Worm (Caenorhabditis elegans) whole organism, mixed stage, embryonic: ENCODE data around the gene F54D12.8.

Experiments used
- M03D4.4 ChIP-seq: sonication (generic microtip); optimal IDR thresholded peaks from 2 replicates; lab custom pipeline; 2017; ENCODE audit warnings: mild to moderate bottlenecking, missing genetic modification characterization, missing compliant biosample characterization
- bed-3 ChIP-seq: fragments of 200-800 bp; sonication (Bioruptor generic); optimal IDR thresholded peaks from 3 replicates; lab custom pipeline; 2018; ENCODE audit warnings: mild to moderate bottlenecking, missing genetic modification characterization, moderate library complexity, missing compliant biosample characterization
- blmp-1 ChIP-seq: fragments of 150-350 bp; optimal IDR thresholded peaks from 2 replicates; lab custom pipeline; 2014; ENCODE audit warnings: missing biosample characterization, missing genetic modification characterization
- ceh-39 ChIP-seq: fragments of 150-350 bp; optimal IDR thresholded peaks from 2 replicates; lab custom pipeline; 2014; ENCODE audit warnings: missing biosample characterization, missing genetic modification characterization
- ceh-43 ChIP-seq: fragments of 200-800 bp; sonication (Bioruptor generic); optimal IDR thresholded peaks from 2 replicates; lab custom pipeline; 2018; ENCODE audit warnings: mild to moderate bottlenecking, missing genetic modification characterization, moderate library complexity, missing compliant biosample characterization
- ces-1 ChIP-seq: fragments of 150-350 bp; optimal IDR thresholded peaks from 2 replicates; lab custom pipeline; 2014; ENCODE audit warnings: missing biosample characterization, missing genetic modification reagents, missing genetic modification characterization
- cnd-1 ChIP-seq: fragments of 200-800 bp; sonication (Bioruptor generic); optimal IDR thresholded peaks from 2 replicates; lab custom pipeline; 2018; ENCODE audit warnings: mild to moderate bottlenecking, missing genetic modification characterization, missing compliant biosample characterization
- drap-1 ChIP-seq: fragments of 200-800 bp; sonication (Bioruptor generic); optimal IDR thresholded peaks from 3 replicates; lab custom pipeline; 2018; ENCODE audit warnings: mild to moderate bottlenecking, missing genetic modification characterization, missing compliant biosample characterization
- elt-1 ChIP-seq: sonication (generic microtip); optimal IDR thresholded peaks from 2 replicates; lab custom pipeline; 2017; ENCODE audit warnings: missing genetic modification characterization, mild to moderate bottlenecking, missing compliant biosample characterization, antibody characterized with exemption, moderate library complexity, borderline replicate concordance; ENCODE audit not compliant: insufficient read depth
- elt-3 ChIP-seq: fragments of 150-350 bp; optimal IDR thresholded peaks from 2 replicates; lab custom pipeline; 2014; ENCODE audit warnings: missing biosample characterization, missing genetic modification characterization
- ham-2 ChIP-seq: fragments of 200-800 bp; sonication (Bioruptor generic); optimal IDR thresholded peaks from 2 replicates; lab custom pipeline; 2018; ENCODE audit warnings: mild to moderate bottlenecking, missing genetic modification characterization, missing compliant biosample characterization
- hlh-1 ChIP-seq: fragments of 150-350 bp; optimal IDR thresholded peaks from 2 replicates; lab custom pipeline; 2014; ENCODE audit warnings: missing biosample characterization, missing genetic modification reagents, missing genetic modification characterization
- lin-13 ChIP-seq: fragments of 150-350 bp; optimal IDR thresholded peaks from 2 replicates; lab custom pipeline; 2014; ENCODE audit warnings: missing biosample characterization, missing genetic modification characterization
- lin-32 ChIP-seq: fragments of 200-800 bp; sonication (Bioruptor generic); optimal IDR thresholded peaks from 2 replicates; lab custom pipeline; 2018; ENCODE audit warnings: mild to moderate bottlenecking, missing genetic modification characterization, missing compliant biosample characterization
- lsy-2 ChIP-seq: fragments of 150-350 bp; optimal IDR thresholded peaks from 2 replicates; lab custom pipeline; 2014; ENCODE audit warnings: missing biosample characterization, missing genetic modification characterization
- mab-5 ChIP-seq: fragments of 150-350 bp; optimal IDR thresholded peaks from 2 replicates; lab custom pipeline; 2014; ENCODE audit warnings: missing biosample characterization, missing genetic modification characterization
- mep-1 ChIP-seq: fragments of 150-350 bp; optimal IDR thresholded peaks from 2 replicates; lab custom pipeline; 2017; ENCODE audit warnings: missing biosample characterization, missing genetic modification reagents, missing genetic modification characterization, inconsistent platforms
- mls-2 ChIP-seq: sonication (generic microtip); optimal IDR thresholded peaks from 2 replicates; lab custom pipeline; 2016; ENCODE audit warnings: mild to moderate bottlenecking, missing genetic modification characterization, moderate library complexity, missing compliant biosample characterization
- nhr-12 ChIP-seq: fragments of 150-350 bp; optimal IDR thresholded peaks from 2 replicates; lab custom pipeline; 2014; ENCODE audit warnings: missing biosample characterization, missing genetic modification characterization
- nhr-2 ChIP-seq: fragments of 150-350 bp; optimal IDR thresholded peaks from 2 replicates; lab custom pipeline; 2014; ENCODE audit warnings: missing biosample characterization, missing genetic modification characterization
- nhr-237 ChIP-seq: fragments of 150-350 bp; optimal IDR thresholded peaks from 2 replicates; lab custom pipeline; 2014; ENCODE audit warnings: missing biosample characterization, missing genetic modification characterization
- nhr-28 ChIP-seq: fragments of 150-350 bp; optimal IDR thresholded peaks from 2 replicates; lab custom pipeline; 2014; ENCODE audit warnings: missing biosample characterization, missing genetic modification characterization
- nhr-76 ChIP-seq: sonication (generic microtip); optimal IDR thresholded peaks from 2 replicates; lab custom pipeline; 2017; ENCODE audit warnings: missing biosample characterization, missing genetic modification characterization
- pha-4 ChIP-seq: fragments of 150-350 bp; optimal IDR thresholded peaks from 2 replicates; lab custom pipeline; 2018; ENCODE audit warnings: missing biosample characterization, missing genetic modification reagents, missing genetic modification characterization
- sem-2 ChIP-seq: fragments of 200-800 bp; sonication (Bioruptor generic); optimal IDR thresholded peaks from 2 replicates; lab custom pipeline; 2018; ENCODE audit warnings: mild to moderate bottlenecking, missing genetic modification characterization, missing compliant biosample characterization
- sptf-1 ChIP-seq: sonication (generic microtip); optimal IDR thresholded peaks from 2 replicates; lab custom pipeline; 2017; ENCODE audit warnings: mild to moderate bottlenecking, missing genetic modification characterization, moderate library complexity, missing compliant biosample characterization
- tbx-8 ChIP-seq: fragments of 200-800 bp; sonication (Bioruptor generic); optimal IDR thresholded peaks from 2 replicates; lab custom pipeline; 2018; ENCODE audit warnings: mild to moderate bottlenecking, missing genetic modification characterization, moderate library complexity, missing compliant biosample characterization
- unc-120 ChIP-seq: sonication (generic microtip); optimal IDR thresholded peaks from 2 replicates; lab custom pipeline; 2017; ENCODE audit warnings: missing genetic modification characterization, missing compliant biosample characterization; ENCODE audit not compliant: poor library complexity, severe bottlenecking
- unc-39 ChIP-seq: fragments of 150-350 bp; optimal IDR thresholded peaks from 2 replicates; lab custom pipeline; 2014; ENCODE audit warnings: missing biosample characterization, missing genetic modification characterization
- unc-62 ChIP-seq: fragments of 150-350 bp; optimal IDR thresholded peaks from 2 replicates; lab custom pipeline; 2014; ENCODE audit warnings: missing biosample characterization, missing genetic modification reagents, missing genetic modification characterization
- zip-8 ChIP-seq: fragments of 150-350 bp; optimal IDR thresholded peaks from 2 replicates; lab custom pipeline; 2014; ENCODE audit warnings: missing biosample characterization, missing genetic modification characterization
- ztf-11 ChIP-seq: fragments of 150-350 bp; optimal IDR thresholded peaks from 2 replicates; lab custom pipeline; 2014; ENCODE audit warnings: missing biosample characterization, missing genetic modification characterization

The F54D12.8 gene

ce11 chrII:1371533-1371932 is 26.3 kb downstream of the F54D12.8 start:
- TF ChIP-seq hlh-1 (tag; lab: Kevin White, UChicago) (no peak), ceh-43 (GFP tag; lab: Kevin White, UChicago) (no peak), nhr-237 (no peak), drap-1 (no peak), nhr-12 (tag; lab: Kevin White, UChicago) (no peak), lin-32 (GFP tag; lab: Kevin White, UChicago) (no peak)
- TF ChIP-seq, all 35 proteins: peak for 0

DNA sequence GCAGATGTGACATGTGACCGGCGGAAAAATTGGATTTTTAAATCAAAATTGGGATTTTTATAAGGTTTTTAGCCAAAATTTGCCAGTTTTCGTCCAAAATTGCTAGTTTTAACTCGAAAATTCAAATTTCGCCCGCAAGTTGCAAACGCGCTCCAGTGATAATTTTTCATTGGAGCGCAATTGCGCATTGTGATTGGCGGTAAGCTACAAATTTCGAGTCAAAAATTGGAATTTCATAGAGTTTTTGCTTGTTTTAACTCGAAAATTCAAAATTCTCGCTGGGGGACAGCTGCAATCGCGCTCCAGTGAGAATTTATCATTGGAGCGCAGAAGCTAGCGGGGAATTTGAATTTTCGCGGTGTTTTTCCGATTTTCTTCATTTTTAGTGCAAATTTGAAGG is 28.5 kb downstream of the F54D12.8 start:
- TF ChIP-seq nhr-76 (no peak), mab-5 (no peak), cnd-1 (tag; lab: Kevin White, UChicago) (no peak), ceh-43 (GFP tag; lab: Kevin White, UChicago) (no peak)

DNA sequence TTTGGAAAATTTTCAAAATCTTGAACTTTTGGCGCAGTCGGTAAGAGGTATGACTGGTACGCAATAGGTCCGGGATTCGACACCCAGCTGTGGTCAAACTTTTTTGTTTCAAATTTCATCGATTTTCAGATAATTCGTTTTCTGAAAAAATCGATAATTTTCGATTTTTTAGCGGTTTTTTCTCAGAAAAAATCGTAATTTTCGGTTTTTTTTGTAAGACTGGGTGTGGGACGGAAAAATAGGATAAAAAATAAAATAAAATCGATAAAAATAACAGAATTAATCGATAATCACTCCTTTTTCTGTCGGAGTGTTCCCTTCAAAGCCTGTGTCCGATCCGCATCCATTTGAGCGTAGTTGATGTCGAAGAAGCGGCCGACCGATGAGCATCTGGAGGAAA is 29.1 kb downstream of the F54D12.8 start:
- no peak for TF ChIP-seq mls-2 (tag; lab: Kevin White, UChicago)
- no peak for TF ChIP-seq ztf-11 (tag; lab: Kevin White, UChicago)
- no peak for TF ChIP-seq tbx-8 (GFP tag; lab: Kevin White, UChicago)
- TF ChIP-seq cnd-1 (tag; lab: Kevin White, UChicago): no peak
- TF ChIP-seq lsy-2: no peak
- TF ChIP-seq nhr-28 (tag; lab: Kevin White, UChicago): no peak
- no peak for TF ChIP-seq drap-1
- TF ChIP-seq unc-39: no peak
- no peak for TF ChIP-seq ceh-43 (GFP tag; lab: Kevin White, UChicago)

- TF ChIP-seq zip-8 (tag; lab: Kevin White, UChicago) (no peak), tbx-8 (GFP tag; lab: Kevin White, UChicago) (no peak), lin-13 (tag; lab: Kevin White, UChicago) (no peak), unc-39 (no peak), drap-1 (no peak)
- TF ChIP-seq, all 35 proteins: peak for 0
These were observed 31.9 kb downstream of the F54D12.8 start for ce11 chrII:1365985-1366384.

DNA sequence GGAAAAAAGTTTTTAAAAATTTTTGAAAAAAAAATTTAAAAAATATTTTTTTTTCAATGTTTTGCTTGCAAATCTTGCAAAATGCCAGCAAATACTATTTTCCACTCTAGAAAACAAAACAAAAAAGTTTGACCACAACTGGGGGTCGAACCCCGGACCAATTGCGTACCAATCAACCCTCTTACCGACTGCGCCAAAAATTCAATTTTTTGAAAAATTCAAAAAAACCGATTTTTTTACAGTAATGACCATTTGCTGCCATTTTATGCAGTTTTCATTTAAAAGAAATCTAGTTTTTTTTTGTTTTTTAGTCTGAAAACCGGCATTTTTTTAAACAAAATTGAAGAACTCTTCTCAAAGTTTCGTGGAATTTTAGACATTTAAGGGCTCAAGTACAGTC is 35.4 kb downstream of the F54D12.8 start:
- no peak for TF ChIP-seq lsy-2
- TF ChIP-seq elt-3: no peak
- no peak for TF ChIP-seq mep-1 (tag; lab: Kevin White, UChicago)
- TF ChIP-seq nhr-28 (tag; lab: Kevin White, UChicago): no peak
- TF ChIP-seq sem-2 (GFP tag; lab: Kevin White, UChicago): no peak
- TF ChIP-seq nhr-2 (tag; lab: Kevin White, UChicago): no peak
- no peak for TF ChIP-seq lin-13 (tag; lab: Kevin White, UChicago)
- TF ChIP-seq unc-120 (tag; lab: Kevin White, UChicago): no peak
- TF ChIP-seq unc-62 (GFP tag; lab: Kevin White, UChicago): no peak
- no peak for TF ChIP-seq ham-2 (GFP tag; lab: Kevin White, UChicago)
- TF ChIP-seq elt-1: no peak
- TF ChIP-seq drap-1: no peak
- no peak for TF ChIP-seq zip-8 (tag; lab: Kevin White, UChicago)
- TF ChIP-seq nhr-76: no peak
- TF ChIP-seq blmp-1 (tag; lab: Kevin White, UChicago): no peak
- no peak for TF ChIP-seq lin-32 (GFP tag; lab: Kevin White, UChicago)
- no peak for TF ChIP-seq ceh-39 (tag; lab: Kevin White, UChicago)
- no peak for TF ChIP-seq nhr-12 (tag; lab: Kevin White, UChicago)
- TF ChIP-seq pha-4: no peak

ce11 chrII:1360257-1360656 is 37.6 kb downstream of the F54D12.8 start:
- TF ChIP-seq lin-32 (GFP tag; lab: Kevin White, UChicago) (no peak), lsy-2 (no peak), drap-1 (no peak), elt-3 (no peak), unc-62 (GFP tag; lab: Kevin White, UChicago) (no peak)
- TF ChIP-seq, all 35 proteins: peak for 0

- TF ChIP-seq nhr-12 (tag; lab: Kevin White, UChicago) (no peak), M03D4.4 (no peak), mep-1 (tag; lab: Kevin White, UChicago) (no peak), ham-2 (GFP tag; lab: Kevin White, UChicago) (no peak), tbx-8 (GFP tag; lab: Kevin White, UChicago) (no peak), drap-1 (no peak), elt-3 (no peak), ztf-11 (tag; lab: Kevin White, UChicago) (no peak), ces-1 (GFP tag; lab: Kevin White, UChicago) (no peak), ceh-39 (tag; lab: Kevin White, UChicago) (no peak), lsy-2 (no peak), pha-4 (no peak), lin-13 (tag; lab: Kevin White, UChicago) (no peak), mab-5 (no peak), bed-3 (no peak), sptf-1 (tag; lab: Kevin White, UChicago) (no peak)
These were observed 39.9 kb downstream of the F54D12.8 start, which contains the start of gene C13A10.2 for ce11 chrII:1357905-1358304. C13A10.2 (minus strand) TSS chrII:1358005.
